Fruit fly (Drosophila melanogaster) whole organism, pupa: Measurements from ENCODE around the gene CG42395.
A peak's percentile ranks its signal among the peaks of the same experiment; 100 is the strongest.

Experiments used
- CG10348 ChIP-seq: fragments of 200-800 bp; sonication (Bioruptor generic); IDR thresholded peaks from 2 replicates; pipeline ENCODE4 v1.3.6; 2022; ENCODE audit warnings: missing biosample characterization, missing genetic modification characterization
- CG12605 ChIP-seq: fragments of 200-800 bp; sonication (Bioruptor generic); IDR thresholded peaks from 2 replicates; pipeline ENCODE4 v1.3.6; 2022; ENCODE audit warnings: missing biosample characterization, missing genetic modification characterization
- CG13204 ChIP-seq: fragments of 200-800 bp; sonication (Bioruptor generic); optimal IDR thresholded peaks from 2 replicates; lab custom pipeline; 2018; ENCODE audit warnings: missing biosample characterization, mild to moderate bottlenecking, missing genetic modification characterization, moderate library complexity
- CG15710 ChIP-seq: fragments of 200-800 bp; sonication (Bioruptor generic); optimal IDR thresholded peaks from 2 replicates; lab custom pipeline; 2018; ENCODE audit warnings: missing biosample characterization, mild to moderate bottlenecking, missing genetic modification characterization, moderate library complexity
- CG17806 ChIP-seq: fragments of 200-800 bp; sonication (Bioruptor generic); optimal IDR thresholded peaks from 2 replicates; lab custom pipeline; 2018; ENCODE audit warnings: missing biosample characterization, mild to moderate bottlenecking, missing genetic modification characterization, moderate library complexity
- CG32121 ChIP-seq: fragments of 200-800 bp; sonication (Bioruptor generic); IDR thresholded peaks from 2 replicates; pipeline ENCODE4 v1.3.6; 2022; ENCODE audit warnings: missing biosample characterization, missing genetic modification characterization
- CG34367 ChIP-seq: fragments of 200-800 bp; sonication (Bioruptor generic); optimal IDR thresholded peaks from 2 replicates; lab custom pipeline; 2018; ENCODE audit warnings: missing biosample characterization, mild to moderate bottlenecking, missing genetic modification characterization
- CG4496 ChIP-seq: fragments of 200-800 bp; sonication (Bioruptor generic); IDR thresholded peaks from 3 replicates; pipeline ENCODE4 v1.3.6; 2022; ENCODE audit warnings: missing biosample characterization, missing genetic modification characterization
- CG9948 ChIP-seq: fragments of 200-800 bp; sonication (Bioruptor generic); optimal IDR thresholded peaks from 2 replicates; lab custom pipeline; 2018; ENCODE audit warnings: missing biosample characterization, mild to moderate bottlenecking, missing genetic modification characterization, moderate library complexity
- D1 ChIP-seq: fragments of 200-800 bp; sonication (Bioruptor generic); optimal IDR thresholded peaks from 2 replicates; lab custom pipeline; 2018; ENCODE audit warnings: missing biosample characterization, mild to moderate bottlenecking, missing genetic modification characterization, moderate library complexity
- EcR ChIP-seq: fragments of 200-800 bp; sonication (Bioruptor generic); optimal IDR thresholded peaks from 3 replicates; lab custom pipeline; 2019; ENCODE audit warnings: missing biosample characterization, missing genetic modification characterization, mild to moderate bottlenecking, moderate library complexity, missing genetic modification reagents
- fd96Ca ChIP-seq: fragments of 200-800 bp; sonication (Bioruptor generic); IDR thresholded peaks from 3 replicates; pipeline ENCODE4 v1.3.6; 2022; ENCODE audit warnings: missing biosample characterization, missing genetic modification characterization
- gl ChIP-seq: fragments of 200-800 bp; sonication (Bioruptor generic); optimal IDR thresholded peaks from 2 replicates; lab custom pipeline; 2018; ENCODE audit warnings: missing biosample characterization, mild to moderate bottlenecking, missing genetic modification characterization
- rn ChIP-seq: fragments of 200-800 bp; sonication (Bioruptor generic); IDR thresholded peaks from 2 replicates; pipeline ENCODE4 v1.3.6; 2022; ENCODE audit warnings: missing biosample characterization, missing genetic modification characterization

DNA sequence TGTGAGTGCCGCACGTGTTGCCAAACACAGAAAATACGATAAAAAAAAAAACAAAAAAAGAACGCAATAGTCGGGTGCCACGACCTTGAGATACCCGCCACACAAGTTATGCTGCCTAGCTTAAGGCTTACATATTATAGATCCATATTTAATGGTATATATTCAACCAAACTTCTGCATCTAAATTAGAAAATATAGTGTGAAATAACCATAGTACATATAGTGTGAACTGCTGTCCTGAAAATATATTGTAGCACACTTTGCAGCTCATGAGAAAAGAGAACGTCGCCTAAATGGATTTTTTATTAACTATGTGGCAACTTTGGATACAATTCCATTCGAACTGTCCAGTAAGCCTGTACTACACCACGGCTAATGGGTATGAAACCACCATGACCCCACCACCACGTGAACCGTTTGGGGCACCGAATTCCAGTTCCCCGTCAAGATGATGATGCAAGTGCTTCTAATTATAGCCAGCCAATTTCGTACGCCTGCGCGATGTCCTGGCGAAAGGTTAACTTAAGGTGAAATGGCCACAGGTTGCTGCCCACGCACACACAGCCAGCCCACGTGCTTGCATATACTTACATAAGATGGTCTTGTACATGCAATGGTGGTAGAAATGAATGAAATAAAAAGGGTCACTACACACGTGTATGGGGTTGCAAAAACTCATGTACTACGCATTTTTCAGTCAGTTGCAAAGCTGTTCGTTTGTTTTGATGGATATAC lies 24.2 kb upstream of the CG42395 start:
- TF ChIP-seq CG12605 (GFP tag; lab: Robert Waterston, UW) (peak; percentile 81), EcR (no peak), CG13204 (GFP tag; lab: Kevin White, UChicago) (no peak), rn (GFP tag; lab: Robert Waterston, UW) (no peak), CG9948 (tag; lab: Kevin White, UChicago) (peak; percentile 69), CG15710 (tag; lab: Kevin White, UChicago) (peak; percentile 66), CG32121 (GFP tag; lab: Robert Waterston, UW) (peak; percentile 46; the same call in 1 of the 2 replicates), CG34367 (tag; lab: Kevin White, UChicago) (peak; percentile 59), CG10348 (GFP tag; lab: Robert Waterston, UW) (no peak), D1 (tag; lab: Kevin White, UChicago) (no peak), gl (tag; lab: Kevin White, UChicago) (peak; percentile 15), CG17806 (peak; percentile 61), CG4496 (GFP tag; lab: Robert Waterston, UW) (peak; percentile 51; the same call in 1 of the 3 replicates), fd96Ca (GFP tag; lab: Robert Waterston, UW) (peak; percentile 60; the same call in 2 of the 3 replicates)
